Fruit fly (Drosophila melanogaster): ENCODE data around the gene CG5653.

CG5653 gene

DNA sequence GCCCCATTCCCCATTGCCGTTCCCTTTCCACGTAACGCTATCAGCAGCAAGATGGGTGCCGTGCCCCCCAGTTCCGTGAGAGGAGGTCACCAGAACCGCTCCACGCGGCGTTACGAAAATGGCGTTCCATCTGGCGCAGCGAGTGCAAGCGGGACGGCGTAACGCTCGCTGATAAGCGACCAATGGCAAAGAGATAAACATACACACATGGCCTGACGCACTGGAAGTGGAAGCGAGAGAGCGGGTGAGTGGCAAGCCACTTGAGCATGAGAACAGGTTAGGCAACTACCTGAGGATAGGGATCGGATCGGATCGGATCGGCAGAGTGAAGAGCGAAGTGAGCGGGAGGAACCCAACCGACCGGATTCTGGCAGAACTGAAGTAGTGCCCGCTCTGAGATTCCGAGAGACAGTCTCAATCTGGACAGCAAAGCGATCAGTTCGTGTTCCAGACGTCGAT lies 38.6 kb upstream of the CG5653 start, which contains the start of gene Doc3 (continued):
- TF ChIP-seq corto (GFP tag; optimal IDR thresholded peaks at IDR 0.05) = no peak
- no peak for TF ChIP-seq CG30020 (tag; optimal IDR thresholded peaks at IDR 0.05)
- no peak for TF ChIP-seq CG17359 (tag; optimal IDR thresholded peaks at IDR 0.05)
- no peak for TF ChIP-seq lilli (GFP tag; optimal IDR thresholded peaks at IDR 0.05)
- TF ChIP-seq ftz-f1 (GFP tag; optimal IDR thresholded peaks at IDR 0.05) = peak; percentile 85
- TF ChIP-seq Bteb2 (GFP tag; optimal IDR thresholded peaks at IDR 0.05) = no peak
- peak; percentile 69 for TF ChIP-seq sens (GFP tag)
- TF ChIP-seq CG1792 (GFP tag; optimal IDR thresholded peaks at IDR 0.05) = no peak
- TF ChIP-seq otp (GFP tag; IDR thresholded peaks at IDR 0.05) = no peak
- TF ChIP-seq Optix (GFP tag; IDR thresholded peaks at IDR 0.05) = no peak
- no peak for TF ChIP-seq Dref (GFP tag; IDR thresholded peaks at IDR 0.05)
- no peak for TF ChIP-seq da (GFP tag; optimal IDR thresholded peaks at IDR 0.05)
- TF ChIP-seq CG4328 (GFP tag; optimal IDR thresholded peaks at IDR 0.05) = no peak
- TF ChIP-seq Hsf (GFP tag; optimal IDR thresholded peaks at IDR 0.05) = no peak
- no peak for TF ChIP-seq CG5245 (GFP tag; optimal IDR thresholded peaks at IDR 0.05)
- no peak for TF ChIP-seq Sox100B (GFP tag; optimal IDR thresholded peaks at IDR 0.05)
- TF ChIP-seq sob (GFP tag; IDR thresholded peaks at IDR 0.05) = no peak
- TF ChIP-seq NFAT (GFP tag; IDR thresholded peaks at IDR 0.05) = no peak
- TF ChIP-seq Dip3 (GFP tag; optimal IDR thresholded peaks at IDR 0.05) = no peak
- no peak for TF ChIP-seq CG10565 (GFP tag; optimal IDR thresholded peaks at IDR 0.05)
- TF ChIP-seq NfI (GFP tag; optimal IDR thresholded peaks at IDR 0.05) = no peak
- no peak for TF ChIP-seq Awh (GFP tag; IDR thresholded peaks at IDR 0.05)
- TF ChIP-seq Sry-β (GFP tag; optimal IDR thresholded peaks at IDR 0.05) = no peak
- no peak for TF ChIP-seq CG9797 (GFP tag; optimal IDR thresholded peaks at IDR 0.05)
- TF ChIP-seq btn (GFP tag; optimal IDR thresholded peaks at IDR 0.05) = no peak
- no peak for TF ChIP-seq tgo (GFP tag; IDR thresholded peaks at IDR 0.05)
- 0 out of 2 replicates have a peak, but pooled peaks have one; percentile 36 for TF ChIP-seq rib (GFP tag; IDR thresholded peaks at IDR 0.05)
- no peak for TF ChIP-seq CG18599 (GFP tag; optimal IDR thresholded peaks at IDR 0.05)
- no peak for TF ChIP-seq HHEX (GFP tag; optimal IDR thresholded peaks at IDR 0.05)
- no peak for TF ChIP-seq nerfin-1 (tag; optimal IDR thresholded peaks at IDR 0.05)
- no peak for TF ChIP-seq CG13624 (GFP tag; optimal IDR thresholded peaks at IDR 0.05)
- no peak for TF ChIP-seq CG15514 (GFP tag; optimal IDR thresholded peaks at IDR 0.05)
- no peak for TF ChIP-seq CG15696 (tag; optimal IDR thresholded peaks at IDR 0.05)
- no peak for TF ChIP-seq CG10431 (GFP tag; optimal IDR thresholded peaks at IDR 0.05)
- no peak for TF ChIP-seq Ptx1 (GFP tag; IDR thresholded peaks at IDR 0.05)
- peak; percentile 25 for TF ChIP-seq CG8478 (optimal IDR thresholded peaks at IDR 0.05)
- TF ChIP-seq Fer2 (tag; optimal IDR thresholded peaks at IDR 0.05) = no peak
- no peak for TF ChIP-seq Kr (GFP tag; optimal IDR thresholded peaks at IDR 0.05)
- TF ChIP-seq Atf-2 (GFP tag; optimal IDR thresholded peaks at IDR 0.05) = no peak
- no peak for TF ChIP-seq HmgZ (tag; optimal IDR thresholded peaks at IDR 0.05)
- TF ChIP-seq gcm (GFP tag; optimal IDR thresholded peaks at IDR 0.05) = peak; percentile 11
- TF ChIP-seq jing (GFP tag; optimal IDR thresholded peaks at IDR 0.05) = no peak
- TF ChIP-seq CG43689 (GFP tag; IDR thresholded peaks at IDR 0.05) = no peak
- no peak for TF ChIP-seq schlank (tag; optimal IDR thresholded peaks at IDR 0.05)
- TF ChIP-seq ranshi (GFP tag; IDR thresholded peaks at IDR 0.05) = no peak
- TF ChIP-seq CG1233 (GFP tag; optimal IDR thresholded peaks at IDR 0.05) = no peak
- peak; percentile 68 for TF ChIP-seq CG17829 (tag; optimal IDR thresholded peaks at IDR 0.05)
- no peak for TF ChIP-seq CG11695 (GFP tag; IDR thresholded peaks at IDR 0.05)
- no peak for TF ChIP-seq CG6272 (GFP tag; IDR thresholded peaks at IDR 0.05)
- no peak for TF ChIP-seq CG4617 (GFP tag; optimal IDR thresholded peaks at IDR 0.05; ENCODE audit: borderline replicate concordance)
- no peak for TF ChIP-seq Drgx (GFP tag; IDR thresholded peaks at IDR 0.05)
- TF ChIP-seq H2.0 (GFP tag; IDR thresholded peaks at IDR 0.05) = no peak
- peak; percentile 37; the same call in 1 of the 2 replicates for TF ChIP-seq CG13287 (GFP tag; IDR thresholded peaks at IDR 0.05; ENCODE audit: partially characterized antibody)
